Worm (Caenorhabditis elegans): ENCODE results near the gene cng-1.

Gene cng-1

ce11 chrV:15002184-15002690 is 29.0 kb downstream of the cng-1 start, which contains the start of the genes fib-1 and mut-15 (continued):
- peak; percentile 91 for TF ChIP-seq nhr-77 (tag; optimal IDR thresholded peaks at IDR 0.05)
- peak; percentile 2 for TF ChIP-seq aha-1 (tag; optimal IDR thresholded peaks at IDR 0.05)
- TF ChIP-seq snpc-4 (tag; optimal IDR thresholded peaks at IDR 0.05), result peak; percentile 85
- no peak for TF ChIP-seq ces-1 (GFP tag; optimal IDR thresholded peaks at IDR 0.05)
- peak; percentile 93 for TF ChIP-seq tbx-2 (tag; optimal IDR thresholded peaks at IDR 0.05)
- peak; percentile 94 for TF ChIP-seq mep-1 (tag; optimal IDR thresholded peaks at IDR 0.05)
- TF ChIP-seq hlh-17 (GFP tag; optimal IDR thresholded peaks at IDR 0.05; ENCODE audit: borderline replicate concordance), result no peak
- peak; percentile 78 for TF ChIP-seq ceh-63 (GFP tag; optimal IDR thresholded peaks at IDR 0.05)
- TF ChIP-seq elt-2 (tag; optimal IDR thresholded peaks at IDR 0.05), result peak; percentile 68
- TF ChIP-seq efl-3 (GFP tag; optimal IDR thresholded peaks at IDR 0.05), result peak; percentile 54
- TF ChIP-seq zag-1 (tag; optimal IDR thresholded peaks at IDR 0.05), result peak; percentile 21
- TF ChIP-seq snu-23 (GFP tag; optimal IDR thresholded peaks at IDR 0.05), result peak; percentile 97
- TF ChIP-seq lin-39 (tag; optimal IDR thresholded peaks at IDR 0.05), result peak; percentile 59
- TF ChIP-seq lin-14 (GFP tag; optimal IDR thresholded peaks at IDR 0.05), result peak; percentile 94
- peak; percentile 65 for TF ChIP-seq hpl-2 (GFP tag; optimal IDR thresholded peaks at IDR 0.05)
- TF ChIP-seq irx-1 (tag; optimal IDR thresholded peaks at IDR 0.05), result peak; percentile 85
- peak; percentile 82 for TF ChIP-seq ceh-8 (GFP tag; optimal IDR thresholded peaks at IDR 0.05)
- no peak for TF ChIP-seq nhr-12 (tag; optimal IDR thresholded peaks at IDR 0.05)
- TF ChIP-seq nhr-11 (tag; optimal IDR thresholded peaks at IDR 0.05), result peak; percentile 55
- TF ChIP-seq sup-37 (GFP tag; optimal IDR thresholded peaks at IDR 0.05), result peak; percentile 53
- TF ChIP-seq C16A3.4 (tag; optimal IDR thresholded peaks at IDR 0.05), result peak; percentile 96
- no peak for TF ChIP-seq alr-1 (tag; optimal IDR thresholded peaks at IDR 0.05; ENCODE audit: borderline replicate concordance)
- TF ChIP-seq nhr-47 (tag; optimal IDR thresholded peaks at IDR 0.05), result peak; percentile 96
- peak in 1 of 2 experiments; percentile 45 for TF ChIP-seq egl-27 (tag; optimal IDR thresholded peaks at IDR 0.05)
- TF ChIP-seq dsc-1 (tag; optimal IDR thresholded peaks at IDR 0.05), result peak; percentile 93
- peak; percentile 86 for TF ChIP-seq egl-13 (tag; optimal IDR thresholded peaks at IDR 0.05)
- no peak for TF ChIP-seq nhr-76 (tag; optimal IDR thresholded peaks at IDR 0.05)
- peak; percentile 79 for TF ChIP-seq fos-1 (tag; optimal IDR thresholded peaks at IDR 0.05)
- TF ChIP-seq xbp-1 (tag; optimal IDR thresholded peaks at IDR 0.05), result peak; percentile 94
- peak; percentile 74 for TF ChIP-seq fkh-10 (GFP tag; optimal IDR thresholded peaks at IDR 0.05)
- no peak for TF ChIP-seq ets-5 (GFP tag; IDR thresholded peaks at IDR 0.05)
- peak; percentile 88 to 97 (median 90) for TF ChIP-seq ceh-82 (tag; optimal IDR thresholded peaks at IDR 0.05)
- TF ChIP-seq lsy-2 (tag; optimal IDR thresholded peaks at IDR 0.05), result peak; percentile 95 to 98
- TF ChIP-seq mef-2 (tag; optimal IDR thresholded peaks at IDR 0.05), result peak; percentile 56
- peak; percentile 99 for TF ChIP-seq pax-3 (tag; optimal IDR thresholded peaks at IDR 0.05)
- peak; percentile 81 for TF ChIP-seq fkh-4 (tag; optimal IDR thresholded peaks at IDR 0.05; ENCODE audit: borderline replicate concordance)
- peak; percentile 96 for TF ChIP-seq lin-15B (tag; optimal IDR thresholded peaks at IDR 0.05)

- TF ChIP-seq C34B4.2 (tag; optimal IDR thresholded peaks at IDR 0.05) (no peak), ceh-90 (tag; optimal IDR thresholded peaks at IDR 0.05) (no peak), F16B12.6 (tag; optimal IDR thresholded peaks at IDR 0.05) (no peak)
Observed at ce11 chrV:15001536-15001935, 29.7 kb downstream of the cng-1 start.

- TF ChIP-seq fos-1 (tag; optimal IDR thresholded peaks at IDR 0.05), result no peak
- no peak for TF ChIP-seq efl-1 (optimal IDR thresholded peaks at IDR 0.05)
- no peak for TF ChIP-seq efl-1 (GFP tag; optimal IDR thresholded peaks at IDR 0.05 in 1 of 2)
- TF ChIP-seq jun-1 (tag; optimal IDR thresholded peaks at IDR 0.05), result no peak
Observed at ce11 chrV:15000055-15000704, 31.1 kb downstream of the cng-1 start, which contains the start of gene rps-16. Gene rps-16 (minus strand): TSS chrV:15000541.
